Worm (Caenorhabditis elegans) whole organism, L3 larva: ENCODE measurements around the gene C56G2.15.

Experiments used
- aly-2 ChIP-seq: fragments of 150-350 bp; optimal IDR thresholded peaks from 2 replicates; lab custom pipeline; 2014; ENCODE audit warnings: missing biosample characterization, missing genetic modification characterization
- ceh-9 ChIP-seq: sonication (generic microtip); optimal IDR thresholded peaks from 2 replicates; lab custom pipeline; 2018; ENCODE audit warnings: missing biosample characterization, missing genetic modification characterization
- elt-2 ChIP-seq: sonication (generic microtip); optimal IDR thresholded peaks from 2 replicates; lab custom pipeline; 2016; ENCODE audit warnings: missing genetic modification reagents, mild to moderate bottlenecking, missing genetic modification characterization, missing compliant biosample characterization
- elt-3 ChIP-seq, 3 experiments: fragments of 150-350 bp in 1 of 3; sonication (generic microtip) in 2 of 3; optimal IDR thresholded peaks; 2 replicates in 2 of 3; 4 replicates in 1 of 3; lab custom pipeline; 2014 to 2017; ENCODE audit warnings: missing biosample characterization in 3 of 3, missing genetic modification characterization in 3 of 3
- fkh-10 ChIP-seq: sonication (generic microtip); optimal IDR thresholded peaks from 2 replicates; lab custom pipeline; 2017; ENCODE audit warnings: missing biosample characterization, missing genetic modification reagents, missing genetic modification characterization
- fkh-2 ChIP-seq: fragments of 150-350 bp; optimal IDR thresholded peaks from 2 replicates; lab custom pipeline; 2014; ENCODE audit warnings: missing biosample characterization, missing genetic modification reagents, missing genetic modification characterization
- jun-1 ChIP-seq: fragments of 150-350 bp; optimal IDR thresholded peaks from 2 replicates; lab custom pipeline; 2014; ENCODE audit warnings: missing biosample characterization, missing genetic modification reagents, missing genetic modification characterization
- lin-15B ChIP-seq: fragments of 150-350 bp; optimal IDR thresholded peaks from 2 replicates; lab custom pipeline; 2014; ENCODE audit warnings: missing biosample characterization, missing genetic modification characterization
- lin-39 ChIP-seq: fragments of 150-350 bp; optimal IDR thresholded peaks from 2 replicates; lab custom pipeline; 2018; ENCODE audit warnings: missing biosample characterization, missing genetic modification reagents, missing genetic modification characterization
- lsy-12 ChIP-seq: sonication (generic microtip); optimal IDR thresholded peaks from 2 replicates; lab custom pipeline; 2016; ENCODE audit warnings: mild to moderate bottlenecking, missing genetic modification characterization, missing compliant biosample characterization
- mml-1 ChIP-seq: fragments of 150-350 bp; sonication (generic microtip); optimal IDR thresholded peaks from 3 replicates; lab custom pipeline; 2014; ENCODE audit warnings: missing biosample characterization, missing genetic modification characterization
- nfya-1 ChIP-seq: sonication (generic microtip); optimal IDR thresholded peaks from 2 replicates; lab custom pipeline; 2017; ENCODE audit warnings: missing genetic modification characterization, mild to moderate bottlenecking, missing compliant biosample characterization, antibody characterized with exemption, moderate library complexity; ENCODE audit not compliant: insufficient read depth
- nhr-11 ChIP-seq: fragments of 150-350 bp; optimal IDR thresholded peaks from 2 replicates; lab custom pipeline; 2014; ENCODE audit warnings: missing biosample characterization, missing genetic modification characterization
- nhr-12 ChIP-seq: fragments of 150-350 bp; optimal IDR thresholded peaks from 2 replicates; lab custom pipeline; 2014; ENCODE audit warnings: missing biosample characterization, missing genetic modification characterization
- nhr-25 ChIP-seq: sonication (generic microtip); optimal IDR thresholded peaks from 2 replicates; lab custom pipeline; 2017; ENCODE audit warnings: missing biosample characterization, missing genetic modification characterization
- nhr-28 ChIP-seq: fragments of 150-350 bp; optimal IDR thresholded peaks from 2 replicates; lab custom pipeline; 2014; ENCODE audit warnings: missing biosample characterization, missing genetic modification characterization
- nhr-43 ChIP-seq: sonication (generic microtip); optimal IDR thresholded peaks from 2 replicates; lab custom pipeline; 2016; ENCODE audit warnings: mild to moderate bottlenecking, missing genetic modification characterization, missing compliant biosample characterization; ENCODE audit not compliant: poor library complexity, severe bottlenecking
- nhr-67 ChIP-seq: fragments of 150-350 bp; optimal IDR thresholded peaks from 2 replicates; lab custom pipeline; 2014; ENCODE audit warnings: missing biosample characterization, missing genetic modification characterization
- nhr-76 ChIP-seq: fragments of 150-350 bp; sonication (generic microtip); optimal IDR thresholded peaks from 5 replicates; lab custom pipeline; 2014; ENCODE audit warnings: missing biosample characterization, missing genetic modification characterization
- nhr-77 ChIP-seq: fragments of 150-350 bp; optimal IDR thresholded peaks from 2 replicates; lab custom pipeline; 2014; ENCODE audit warnings: missing biosample characterization, missing genetic modification characterization
- pha-4 ChIP-seq: fragments of 150-350 bp; optimal IDR thresholded peaks from 2 replicates; lab custom pipeline; 2014; ENCODE audit warnings: missing biosample characterization, missing genetic modification reagents, missing genetic modification characterization
- pqm-1 ChIP-seq: fragments of 150-350 bp; optimal IDR thresholded peaks from 2 replicates; lab custom pipeline; 2017; ENCODE audit warnings: missing biosample characterization, missing genetic modification characterization, inconsistent platforms
- sea-2 ChIP-seq: fragments of 150-350 bp; sonication (generic microtip); optimal IDR thresholded peaks from 4 replicates; lab custom pipeline; 2014; ENCODE audit warnings: missing biosample characterization, missing genetic modification reagents, missing genetic modification characterization
- skn-1 ChIP-seq: fragments of 150-350 bp; optimal IDR thresholded peaks from 2 replicates; lab custom pipeline; 2014; ENCODE audit warnings: missing biosample characterization, missing genetic modification characterization
- tbx-2 ChIP-seq: sonication (generic microtip); optimal IDR thresholded peaks from 2 replicates; lab custom pipeline; 2016; ENCODE audit warnings: mild to moderate bottlenecking, missing genetic modification characterization, missing compliant biosample characterization
- unc-62 ChIP-seq: fragments of 150-350 bp; sonication (generic microtip); optimal IDR thresholded peaks from 4 replicates; lab custom pipeline; 2014; ENCODE audit warnings: missing biosample characterization, missing genetic modification reagents, missing genetic modification characterization
- zag-1 ChIP-seq: fragments of 150-350 bp; optimal IDR thresholded peaks from 2 replicates; lab custom pipeline; 2014; ENCODE audit warnings: missing biosample characterization, missing genetic modification characterization
- ztf-11 ChIP-seq: fragments of 150-350 bp; optimal IDR thresholded peaks from 2 replicates; lab custom pipeline; 2014; ENCODE audit warnings: missing biosample characterization, missing genetic modification characterization

C56G2.15 gene

DNA sequence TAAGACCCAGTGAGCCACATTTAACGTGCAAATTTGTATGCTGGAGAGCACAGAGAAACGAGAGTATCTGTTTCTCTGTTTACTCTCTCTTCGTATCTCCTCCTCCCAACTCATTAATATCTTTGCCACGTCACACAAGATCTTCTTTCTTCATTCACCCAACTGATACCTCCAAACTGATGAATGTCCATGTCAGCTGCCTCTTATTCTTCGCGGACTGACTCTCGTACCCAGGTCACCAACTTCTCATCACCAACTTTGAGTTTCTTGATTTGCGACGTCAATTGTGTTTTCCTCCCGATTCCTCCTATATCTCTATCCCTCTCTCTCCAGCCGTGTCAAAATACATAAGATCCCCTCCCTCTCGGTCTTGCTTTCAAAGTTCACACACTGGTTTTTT is 34.6 kb upstream of the C56G2.15 start:
- no peak for TF ChIP-seq lsy-12 (tag; lab: Kevin White, UChicago)
- TF ChIP-seq sea-2 (GFP tag; lab: Kevin White, UChicago) = no peak
- TF ChIP-seq lin-39 (tag; lab: Kevin White, UChicago) = peak; percentile 56
- TF ChIP-seq nfya-1 (tag; lab: Kevin White, UChicago) = peak; percentile 23
- TF ChIP-seq nhr-11 (tag; lab: Kevin White, UChicago) = peak; percentile 65

DNA sequence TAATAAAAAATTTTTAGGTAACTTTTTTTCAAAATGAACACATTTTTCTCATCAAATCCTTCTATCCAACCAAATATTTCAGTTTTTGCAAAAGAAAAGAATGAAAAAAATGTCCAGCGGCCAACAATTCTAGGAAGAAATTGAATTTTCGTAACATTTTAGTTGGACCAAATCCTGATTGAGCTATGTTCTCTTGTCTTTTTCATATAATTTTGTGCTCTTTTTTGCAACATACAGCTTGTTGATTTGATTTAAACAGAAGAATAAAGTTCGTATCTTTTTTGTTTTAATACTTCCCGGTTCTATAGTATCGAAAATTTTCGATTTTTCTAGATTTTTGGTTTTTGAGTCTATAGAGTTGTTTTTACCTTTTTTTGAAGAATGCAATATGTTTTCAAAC is 31.7 kb upstream of the C56G2.15 start:
- TF ChIP-seq fkh-10 (GFP tag; lab: Kevin White, UChicago) (peak; percentile 59), nhr-76 (no peak)
- TF ChIP-seq, all 47 proteins: peak for 1

ce11 chrIII:6398124-6398523 is 30.4 kb upstream of the C56G2.15 start:
- no peak for TF ChIP-seq ztf-11 (tag; lab: Kevin White, UChicago)
- no peak for TF ChIP-seq unc-62 (GFP tag; lab: Kevin White, UChicago)
- TF ChIP-seq nfya-1 (tag; lab: Kevin White, UChicago) = peak; percentile 22
- peak; percentile 31 for TF ChIP-seq nhr-11 (tag; lab: Kevin White, UChicago)

DNA sequence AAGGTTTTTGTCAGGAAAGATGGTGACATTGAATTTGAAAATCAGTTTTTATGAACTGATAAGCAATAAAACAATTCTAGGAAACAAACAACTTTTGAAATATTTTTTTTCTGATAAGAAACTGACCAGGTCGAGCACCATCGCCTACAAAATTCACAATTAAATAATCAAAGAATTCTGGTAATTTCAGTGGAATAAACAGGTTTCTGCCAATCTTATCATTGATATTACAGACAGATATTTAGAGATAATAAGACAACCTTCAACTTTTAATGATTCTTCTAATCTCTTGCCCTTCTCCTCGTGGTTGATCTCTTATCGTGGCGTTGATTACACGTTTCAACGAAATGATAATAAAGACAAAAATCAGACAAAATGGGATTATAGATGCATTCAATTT is 28.7 kb upstream of the C56G2.15 start:
- TF ChIP-seq nhr-12 (tag; lab: Kevin White, UChicago) (no peak), elt-2 (tag; lab: Kevin White, UChicago) (peak; percentile 95), pqm-1 (peak; percentile 85), nhr-25 (tag; lab: Kevin White, UChicago) (peak; percentile 73), pha-4 (tag; lab: Kevin White, UChicago) (peak; percentile 32), nhr-43 (tag; lab: Kevin White, UChicago) (peak; percentile 70), elt-3 (tag; optimal IDR thresholded peaks at IDR 0.05; lab: Kevin White, UChicago) (peak; percentile 2 to 100 (median 82)), nhr-67 (tag; lab: Kevin White, UChicago) (no peak), skn-1 (tag; lab: Kevin White, UChicago) (peak; percentile 11), nhr-28 (tag; lab: Kevin White, UChicago) (no peak), lin-15B (tag; lab: Kevin White, UChicago) (no peak), jun-1 (tag; lab: Kevin White, UChicago) (peak; percentile 20)
- TF ChIP-seq, all 47 proteins: peak for 8

- TF ChIP-seq ceh-9 (tag; lab: Kevin White, UChicago) = no peak
- TF ChIP-seq nhr-11 (tag; lab: Kevin White, UChicago) = no peak
- TF ChIP-seq mml-1 (tag; lab: Kevin White, UChicago) = no peak
- TF ChIP-seq nhr-12 (tag; lab: Kevin White, UChicago) = no peak
- no peak for TF ChIP-seq lin-15B (tag; lab: Kevin White, UChicago)
- no peak for TF ChIP-seq unc-62 (GFP tag; lab: Kevin White, UChicago)
- TF ChIP-seq nhr-77 (tag; lab: Kevin White, UChicago) = no peak
- no peak for TF ChIP-seq zag-1 (tag; lab: Kevin White, UChicago)
- TF ChIP-seq tbx-2 = no peak
Observed at ce11 chrIII:6395706-6396232, 28.1 kb upstream of the C56G2.15 start, which contains the start of gene oatr-1. Gene oatr-1 (minus strand): TSS chrIII:6396182.

DNA sequence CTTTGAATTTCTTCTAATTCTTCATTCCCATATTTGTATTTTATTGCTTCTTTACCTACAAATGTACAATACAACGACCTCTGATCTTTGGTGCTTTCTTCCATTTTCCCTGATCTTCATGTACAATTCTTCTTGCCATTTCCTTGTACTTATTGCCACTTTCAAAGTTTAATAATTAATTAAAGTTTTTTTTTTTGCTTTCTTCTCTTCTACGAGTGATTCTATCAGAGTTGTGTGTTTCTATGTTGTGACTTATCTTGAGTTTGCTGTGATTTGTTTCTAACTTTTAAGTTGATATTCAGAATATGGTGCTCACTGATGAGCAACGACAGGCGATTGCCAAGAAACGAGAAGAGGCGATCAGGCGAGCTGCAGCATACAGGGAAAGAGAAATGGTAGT is 22.9 kb upstream of the C56G2.15 start, which contains the start of gene smrc-1:
smrc-1 (plus strand) TSS at position 301 of the 400 bp plus-strand sequence.
- TF ChIP-seq nhr-43 (tag; lab: Kevin White, UChicago) (no peak), tbx-2 (no peak), nhr-77 (tag; lab: Kevin White, UChicago) (no peak), aly-2 (tag; lab: Kevin White, UChicago) (no peak), nhr-12 (tag; lab: Kevin White, UChicago) (no peak), nhr-76 (no peak), elt-3 (tag; optimal IDR thresholded peaks at IDR 0.05; lab: Kevin White, UChicago) (no peak), fkh-2 (tag; lab: Kevin White, UChicago) (no peak), zag-1 (tag; lab: Kevin White, UChicago) (no peak), lin-15B (tag; lab: Kevin White, UChicago) (no peak)
